Fruit fly (Drosophila melanogaster) whole organism, adult: ENCODE results near the gene Wsck.

Experiments used
- CG7045 ChIP-seq: fragments of 200-800 bp; sonication (Bioruptor generic); optimal IDR thresholded peaks from 2 replicates; lab custom pipeline; 2017; ENCODE audit warnings: missing biosample characterization, mild to moderate bottlenecking, missing genetic modification characterization
- Clk ChIP-seq: fragments of 200-800 bp; sonication (Bioruptor generic); optimal IDR thresholded peaks from 2 replicates; lab custom pipeline; 2017; ENCODE audit warnings: missing biosample characterization, missing genetic modification characterization
- Crg-1 ChIP-seq: fragments of 200-800 bp; sonication (Bioruptor generic); optimal IDR thresholded peaks from 2 replicates; lab custom pipeline; 2016; ENCODE audit warnings: missing biosample characterization, missing genetic modification characterization
- Hr96 ChIP-seq: fragments of 200-800 bp; sonication (Bioruptor generic); optimal IDR thresholded peaks from 2 replicates; lab custom pipeline; 2016; ENCODE audit warnings: missing biosample characterization, missing genetic modification characterization
- bab1 ChIP-seq: fragments of 200-800 bp; sonication (Bioruptor generic); optimal IDR thresholded peaks from 3 replicates; lab custom pipeline; 2019; ENCODE audit warnings: missing biosample characterization, mild to moderate bottlenecking, missing genetic modification characterization, moderate library complexity
- toe ChIP-seq: fragments of 200-800 bp; sonication (Bioruptor generic); optimal IDR thresholded peaks from 2 replicates; lab custom pipeline; 2016; ENCODE audit warnings: missing biosample characterization, missing genetic modification characterization

DNA sequence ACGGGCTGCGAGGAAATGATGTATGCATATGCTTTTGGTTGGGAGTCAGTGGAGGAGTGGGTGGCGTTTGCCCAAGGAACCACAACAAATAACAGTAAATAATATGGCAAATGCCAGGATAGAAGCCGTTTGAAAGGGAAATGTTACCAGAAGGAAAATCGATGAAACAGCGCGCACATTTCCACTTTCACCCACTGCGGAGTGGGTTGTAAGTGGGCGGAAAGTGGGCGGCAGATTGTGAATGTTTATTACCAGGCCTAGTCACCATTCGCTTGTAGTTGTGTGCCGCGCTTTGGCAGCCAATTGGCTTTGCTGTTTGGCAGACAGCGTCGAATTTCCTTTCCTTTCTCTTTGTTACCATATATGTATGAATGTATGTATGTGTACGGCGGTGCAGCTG, 41.8 kb upstream of the Wsck start:
- no peak for TF ChIP-seq toe (GFP tag; lab: Kevin White, UChicago)
- no peak for TF ChIP-seq Hr96 (GFP tag; lab: Kevin White, UChicago)
- no peak for TF ChIP-seq CG7045
- no peak for TF ChIP-seq Clk
- TF ChIP-seq bab1 (GFP tag; lab: Kevin White, UChicago): no peak
- no peak for TF ChIP-seq Crg-1 (GFP tag; lab: Kevin White, UChicago)
